Fruit fly (Drosophila melanogaster) whole organism, embryonic: ENCODE measurements around the gene Creld.

ENCODE experiments used
- Awh ChIP-seq: fragments of 200-800 bp; sonication (Bioruptor generic); IDR thresholded peaks from 2 replicates; pipeline ENCODE4, ENCODE4 v1.3.6; 2022; ENCODE audit warnings: missing biosample characterization, missing genetic modification characterization
- CG10274 ChIP-seq: fragments of 200-800 bp; sonication (Bioruptor generic); optimal IDR thresholded peaks from 3 replicates; lab custom pipeline; 2017; ENCODE audit warnings: missing biosample characterization, mild to moderate bottlenecking, missing genetic modification characterization
- CG10543 ChIP-seq: fragments of 200-800 bp; sonication (Bioruptor generic); optimal IDR thresholded peaks from 3 replicates; lab custom pipeline; 2017; ENCODE audit warnings: missing biosample characterization, mild to moderate bottlenecking, missing genetic modification characterization, moderate library complexity
- CG13296 ChIP-seq: fragments of 200-800 bp; sonication (Bioruptor generic); optimal IDR thresholded peaks from 3 replicates; lab custom pipeline; 2018; ENCODE audit warnings: missing biosample characterization, mild to moderate bottlenecking, missing genetic modification characterization
- CG14710 ChIP-seq: fragments of 200-800 bp; sonication (Bioruptor generic); optimal IDR thresholded peaks from 3 replicates; lab custom pipeline; 2019; ENCODE audit warnings: missing biosample characterization, mild to moderate bottlenecking, missing genetic modification characterization, moderate library complexity
- CG14965 ChIP-seq: fragments of 200-800 bp; sonication (Bioruptor generic); optimal IDR thresholded peaks from 2 replicates; lab custom pipeline; 2016; ENCODE audit warnings: missing biosample characterization, missing genetic modification characterization, borderline replicate concordance
- CG15696 ChIP-seq: fragments of 200-800 bp; sonication (Bioruptor generic); optimal IDR thresholded peaks from 2 replicates; lab custom pipeline; 2019; ENCODE audit warnings: missing biosample characterization, mild to moderate bottlenecking, missing genetic modification characterization, moderate library complexity
- CG1602 ChIP-seq: fragments of 200-800 bp; sonication (Bioruptor generic); optimal IDR thresholded peaks from 3 replicates; lab custom pipeline; 2016; ENCODE audit warnings: missing biosample characterization, missing genetic modification characterization
- CG1603 ChIP-seq: fragments of 200-800 bp; sonication (Bioruptor generic); optimal IDR thresholded peaks from 2 replicates; lab custom pipeline; 2019; ENCODE audit warnings: missing biosample characterization, mild to moderate bottlenecking, missing genetic modification characterization, moderate library complexity
- CG16813 ChIP-seq: fragments of 200-800 bp; sonication (Bioruptor generic); IDR thresholded peaks from 3 replicates; pipeline ENCODE4 v1.3.6; 2022; ENCODE audit warnings: missing biosample characterization, missing genetic modification characterization; ENCODE audit not compliant: partially characterized antibody
- CG17328 ChIP-seq: fragments of 200-800 bp; sonication (Bioruptor generic); IDR thresholded peaks from 2 replicates; pipeline ENCODE4 v1.3.6; 2022; ENCODE audit warnings: missing biosample characterization, missing genetic modification characterization
- CG1792 ChIP-seq: fragments of 200-800 bp; sonication (Bioruptor generic); optimal IDR thresholded peaks from 2 replicates; lab custom pipeline; 2016; ENCODE audit warnings: missing biosample characterization, missing genetic modification characterization
- CG18011 ChIP-seq: fragments of 200-800 bp; sonication (Bioruptor generic); optimal IDR thresholded peaks from 2 replicates; lab custom pipeline; 2017; ENCODE audit warnings: missing biosample characterization, missing genetic modification characterization, mild to moderate bottlenecking, moderate library complexity, missing genotype
- CG2116 ChIP-seq: fragments of 200-800 bp; sonication (Bioruptor generic); optimal IDR thresholded peaks from 3 replicates; lab custom pipeline; 2018; ENCODE audit warnings: missing biosample characterization, mild to moderate bottlenecking, missing genetic modification characterization
- CG2129 ChIP-seq: fragments of 200-800 bp; sonication (Bioruptor generic); IDR thresholded peaks from 2 replicates; pipeline ENCODE4 v1.3.6; 2022; ENCODE audit warnings: missing biosample characterization, missing genetic modification characterization; ENCODE audit not compliant: partially characterized antibody
- CG2199 ChIP-seq: fragments of 200-800 bp; sonication (Bioruptor generic); IDR thresholded peaks from 3 replicates; pipeline ENCODE4 v1.3.6; 2022; ENCODE audit warnings: missing biosample characterization, missing genetic modification characterization
- CG2202 ChIP-seq: fragments of 200-800 bp; sonication (Bioruptor generic); optimal IDR thresholded peaks from 2 replicates; lab custom pipeline; 2018; ENCODE audit warnings: missing biosample characterization, mild to moderate bottlenecking, missing genetic modification characterization
- CG2875 ChIP-seq: fragments of 200-800 bp; sonication (Bioruptor generic); optimal IDR thresholded peaks from 2 replicates; lab custom pipeline; 2017; ENCODE audit warnings: missing biosample characterization, mild to moderate bottlenecking, missing genetic modification characterization, missing genetic modification reagents
- CG30431 ChIP-seq: fragments of 200-800 bp; sonication (Bioruptor generic); optimal IDR thresholded peaks from 2 replicates; lab custom pipeline; 2017; ENCODE audit warnings: missing biosample characterization, missing genetic modification characterization
- CG31441 ChIP-seq: fragments of 200-800 bp; sonication (Bioruptor generic); IDR thresholded peaks from 2 replicates; pipeline ENCODE4 v1.3.6; 2022; ENCODE audit warnings: missing biosample characterization, missing genetic modification characterization
- CG34422 ChIP-seq: fragments of 200-800 bp; sonication (Bioruptor generic); IDR thresholded peaks from 3 replicates; pipeline ENCODE4 v1.3.6; 2022; ENCODE audit warnings: missing biosample characterization, missing genetic modification characterization
- CG42726 ChIP-seq: fragments of 200-800 bp; sonication (Bioruptor generic); IDR thresholded peaks from 2 replicates; pipeline ENCODE4 v1.3.6; 2022; ENCODE audit warnings: missing biosample characterization, missing genetic modification characterization; ENCODE audit not compliant: partially characterized antibody
- CG4617 ChIP-seq: fragments of 200-800 bp; sonication (Bioruptor generic); optimal IDR thresholded peaks from 3 replicates; lab custom pipeline; 2016; ENCODE audit warnings: missing biosample characterization, missing genetic modification characterization, borderline replicate concordance
- CG7357 ChIP-seq: fragments of 200-800 bp; sonication (Bioruptor generic); IDR thresholded peaks from 3 replicates; pipeline ENCODE4 v1.3.6; 2022; ENCODE audit warnings: missing biosample characterization, missing genetic modification characterization
- CG7839 ChIP-seq: fragments of 200-800 bp; sonication (Bioruptor generic); optimal IDR thresholded peaks from 3 replicates; lab custom pipeline; 2018; ENCODE audit warnings: missing biosample characterization, mild to moderate bottlenecking, missing genetic modification characterization, moderate library complexity
- CrebB ChIP-seq: fragments of 200-800 bp; sonication (Bioruptor generic); optimal IDR thresholded peaks from 3 replicates; lab custom pipeline; 2018; ENCODE audit warnings: missing biosample characterization, mild to moderate bottlenecking, missing genetic modification characterization
- D19A ChIP-seq: fragments of 200-800 bp; optimal IDR thresholded peaks from 3 replicates; lab custom pipeline; 2019; ENCODE audit warnings: missing biosample characterization, mild to moderate bottlenecking, missing genetic modification characterization, moderate library complexity
- Dbx ChIP-seq: fragments of 200-800 bp; sonication (Bioruptor generic); IDR thresholded peaks from 3 replicates; pipeline ENCODE4 v1.3.6; 2022; ENCODE audit warnings: missing biosample characterization, missing genetic modification characterization
- H2.0 ChIP-seq: fragments of 200-800 bp; sonication (Bioruptor generic); IDR thresholded peaks from 2 replicates; pipeline ENCODE4 v1.3.6; 2022; ENCODE audit warnings: missing biosample characterization, missing genetic modification characterization
- Hey ChIP-seq: fragments of 200-800 bp; sonication (Bioruptor generic); optimal IDR thresholded peaks from 3 replicates; lab custom pipeline; 2018; ENCODE audit warnings: missing biosample characterization, mild to moderate bottlenecking, missing genetic modification characterization
- Usf ChIP-seq: fragments of 200-800 bp; sonication (Bioruptor generic); optimal IDR thresholded peaks from 2 replicates; lab custom pipeline; 2017; ENCODE audit warnings: missing genotype, missing biosample characterization, missing genetic modification characterization
- ato ChIP-seq: fragments of 200-800 bp; sonication (Bioruptor generic); IDR thresholded peaks from 2 replicates; pipeline ENCODE4 v1.3.6; 2022; ENCODE audit warnings: missing biosample characterization, missing genetic modification characterization; ENCODE audit not compliant: partially characterized antibody
- bowl ChIP-seq: fragments of 200-800 bp; sonication (Bioruptor generic); IDR thresholded peaks from 2 replicates; pipeline ENCODE4 v1.3.6; 2022; ENCODE audit warnings: missing biosample characterization, missing genetic modification characterization
- fd64A ChIP-seq: fragments of 200-800 bp; sonication (Bioruptor generic); optimal IDR thresholded peaks from 3 replicates; lab custom pipeline; 2018; ENCODE audit warnings: missing biosample characterization, mild to moderate bottlenecking, missing genetic modification characterization
- fd96Cb ChIP-seq: fragments of 200-800 bp; sonication (Bioruptor generic); optimal IDR thresholded peaks from 2 replicates; lab custom pipeline; 2018; ENCODE audit warnings: missing biosample characterization, mild to moderate bottlenecking, missing genetic modification characterization, moderate library complexity
- gfzf ChIP-seq: fragments of 200-800 bp; sonication (Bioruptor generic); optimal IDR thresholded peaks from 2 replicates; lab custom pipeline; 2016; ENCODE audit warnings: missing biosample characterization, mild to moderate bottlenecking, missing genetic modification characterization, moderate library complexity
- gt ChIP-seq: fragments of 200-800 bp; sonication (Bioruptor generic); IDR thresholded peaks from 2 replicates; pipeline ENCODE4 v1.3.6; 2022; ENCODE audit warnings: missing biosample characterization, missing genetic modification characterization
- hbn ChIP-seq: fragments of 200-800 bp; sonication (Bioruptor generic); IDR thresholded peaks from 2 replicates; pipeline ENCODE4 v1.3.6; 2022; ENCODE audit warnings: missing biosample characterization, missing genetic modification characterization; ENCODE audit not compliant: partially characterized antibody
- klu ChIP-seq: fragments of 200-800 bp; sonication (Bioruptor generic); IDR thresholded peaks from 2 replicates; pipeline ENCODE4 v1.3.6; 2022; ENCODE audit warnings: missing biosample characterization, missing genetic modification characterization
- lola ChIP-seq, 3 experiments: fragments of >200 bp in 2 of 3; fragments of 200-800 bp in 1 of 3; sonication (Bioruptor generic) in 1 of 3; optimal IDR thresholded peaks; 2 replicates each; lab custom pipeline; 2017 to 2019; ENCODE audit warnings: missing biosample characterization in 3 of 3, missing genetic modification characterization in 3 of 3, mild to moderate bottlenecking in 1 of 3, moderate library complexity in 1 of 3
- pnt ChIP-seq: fragments of 200-800 bp; sonication (Bioruptor generic); optimal IDR thresholded peaks from 3 replicates; lab custom pipeline; 2016; ENCODE audit warnings: missing biosample characterization, missing genetic modification characterization
- pros ChIP-seq: fragments of 200-800 bp; sonication (Bioruptor generic); optimal IDR thresholded peaks from 3 replicates; lab custom pipeline; 2019; ENCODE audit warnings: missing biosample characterization, mild to moderate bottlenecking, missing genetic modification characterization, moderate library complexity
- psq ChIP-seq: fragments of 200-800 bp; sonication (Bioruptor generic); optimal IDR thresholded peaks from 2 replicates; lab custom pipeline; 2017; ENCODE audit warnings: missing biosample characterization, missing genetic modification characterization
- scrt ChIP-seq: fragments of 200-800 bp; sonication (Bioruptor generic); optimal IDR thresholded peaks from 2 replicates; lab custom pipeline; 2018; ENCODE audit warnings: missing biosample characterization, mild to moderate bottlenecking, missing genetic modification characterization, moderate library complexity
- sens ChIP-seq: fragments of 200-800 bp; sonication (Bioruptor generic); peaks from one replicate; lab custom pipeline; 2016; ENCODE audit warnings: missing biosample characterization, missing genetic modification characterization
- tna ChIP-seq: fragments of 200-800 bp; sonication (Bioruptor generic); IDR thresholded peaks from 2 replicates; pipeline ENCODE4 v1.3.6; 2022; ENCODE audit warnings: missing biosample characterization, missing genetic modification characterization; ENCODE audit not compliant: partially characterized antibody
- ttk ChIP-seq: fragments of 200-800 bp; sonication (Bioruptor generic); IDR thresholded peaks from 2 replicates; pipeline ENCODE4 v2.1.2; 2022; ENCODE audit warnings: missing biosample characterization, missing genetic modification characterization
- z ChIP-seq: fragments of 200-800 bp; sonication (Bioruptor generic); IDR thresholded peaks from 3 replicates; pipeline ENCODE4 v1.3.6; 2022; ENCODE audit warnings: missing biosample characterization, missing genetic modification characterization

The Creld gene

dm6 chr2L:131466-132270 is 29.5 kb downstream of the Creld start, which contains the start of gene Gs1 (continued):
- no peak for TF ChIP-seq CG2875
- TF ChIP-seq gfzf (GFP tag; lab: Kevin White, UChicago): no peak
- peak; percentile 41 for TF ChIP-seq CrebB (tag; lab: Kevin White, UChicago)
- no peak for TF ChIP-seq gt (GFP tag; lab: Robert Waterston, UW)
- TF ChIP-seq H2.0: no peak
- no peak for TF ChIP-seq z (GFP tag; lab: Robert Waterston, UW)
- no peak for TF ChIP-seq CG17328 (GFP tag; lab: Robert Waterston, UW)
- TF ChIP-seq CG1602: no peak
- TF ChIP-seq CG42726: no peak
- TF ChIP-seq CG16813 (GFP tag; lab: Robert Waterston, UW): no peak
- no peak for TF ChIP-seq CG1792 (GFP tag; lab: Kevin White, UChicago)
- TF ChIP-seq fd96Cb: no peak
- peak; percentile 66 for TF ChIP-seq CG13296 (GFP tag; lab: Kevin White, UChicago)
- no peak for TF ChIP-seq CG30431 (GFP tag; lab: Kevin White, UChicago)
- no peak for TF ChIP-seq CG14965 (GFP tag; lab: Kevin White, UChicago)
- TF ChIP-seq CG34422 (GFP tag; lab: Robert Waterston, UW): peak; percentile 32; the same call in 1 of the 3 replicates
- no peak for TF ChIP-seq CG2116 (GFP tag; lab: Kevin White, UChicago)
- TF ChIP-seq Usf (GFP tag; lab: Kevin White, UChicago): no peak
- TF ChIP-seq ato (GFP tag; lab: Robert Waterston, UW): 0 out of 2 replicates have a peak, but pooled peaks have one; percentile 53
- TF ChIP-seq lola (GFP tag; optimal IDR thresholded peaks at IDR 0.05; lab: Kevin White, UChicago): no peak
- TF ChIP-seq CG7357: no peak
- peak; percentile 0 for TF ChIP-seq CG1603 (tag; lab: Kevin White, UChicago)
- TF ChIP-seq hbn: peak; percentile 28
- no peak for TF ChIP-seq CG2202 (tag; lab: Kevin White, UChicago)
- TF ChIP-seq Awh (GFP tag; lab: Robert Waterston, UW): no peak
- no peak; the same call in 1 of the 2 replicates for TF ChIP-seq CG31441 (GFP tag; lab: Robert Waterston, UW)
- peak; percentile 89 for TF ChIP-seq CG10543 (GFP tag; lab: Kevin White, UChicago)
- peak; percentile 6 for TF ChIP-seq CG7839 (tag; lab: Kevin White, UChicago)
- TF ChIP-seq CG15696 (tag; lab: Kevin White, UChicago): no peak
- no peak for TF ChIP-seq bowl
- no peak for TF ChIP-seq fd64A (GFP tag; lab: Kevin White, UChicago)
- TF ChIP-seq ttk (GFP tag; lab: Robert Waterston, UW): peak; percentile 34; the same call in 1 of the 2 replicates
- TF ChIP-seq CG14710 (tag; lab: Kevin White, UChicago): no peak
- TF ChIP-seq psq (GFP tag; lab: Kevin White, UChicago): no peak
- TF ChIP-seq CG10274 (GFP tag; lab: Kevin White, UChicago): no peak
- TF ChIP-seq pnt (GFP tag; lab: Kevin White, UChicago): no peak
- TF ChIP-seq CG2129 (GFP tag; lab: Robert Waterston, UW): no peak
- TF ChIP-seq D19A (tag; lab: Kevin White, UChicago): peak; percentile 46
- TF ChIP-seq klu (GFP tag; lab: Robert Waterston, UW): no peak
- peak; percentile 98 for TF ChIP-seq CG2199 (GFP tag; lab: Robert Waterston, UW)
- no peak for TF ChIP-seq tna (GFP tag; lab: Robert Waterston, UW)
- peak; percentile 16; the same call in 1 of the 3 replicates for TF ChIP-seq Dbx (GFP tag; lab: Robert Waterston, UW)
- TF ChIP-seq Hey: peak; percentile 46
- TF ChIP-seq pros: peak; percentile 57
- peak; percentile 41 for TF ChIP-seq scrt (GFP tag; lab: Kevin White, UChicago)
- peak; percentile 59 for TF ChIP-seq sens
- TF ChIP-seq CG4617 (GFP tag; lab: Kevin White, UChicago): no peak
- peak; percentile 4 for TF ChIP-seq CG18011
